Worm (Caenorhabditis elegans): ENCODE measurements around the gene dpy-3.

Gene dpy-3

DNA sequence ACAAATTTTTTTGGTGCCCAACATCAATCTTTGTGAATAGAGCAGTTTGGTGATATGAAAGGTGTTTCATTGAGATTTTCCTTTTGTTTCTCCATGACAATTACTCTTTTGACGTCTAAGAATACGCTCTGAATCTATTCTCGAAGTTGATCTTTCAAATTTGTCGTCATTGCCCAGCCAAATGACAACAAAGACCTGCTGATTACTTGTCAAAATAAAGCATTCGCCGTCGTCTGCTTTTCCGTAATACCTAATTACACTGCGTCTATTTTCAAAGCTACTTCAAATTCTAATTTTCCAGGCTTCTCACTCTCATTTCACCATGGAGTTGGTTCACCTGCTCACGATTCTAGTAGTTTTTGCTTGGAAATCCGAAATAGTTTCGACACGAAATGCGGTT, 40.1 kb downstream of the dpy-3 start, which contains the start of gene F53B1.3:
Gene F53B1.3, plus strand, starts transcription at position 301 of the 400 bp plus-strand sequence.
- TF ChIP-seq T22C8.4 (GFP tag; IDR thresholded peaks at IDR 0.05) (no peak), med-1 (GFP tag; optimal IDR thresholded peaks at IDR 0.05; ENCODE audit: insufficient read depth) (no peak), tab-1 (GFP tag; IDR thresholded peaks at IDR 0.05) (no peak), ztf-29 (GFP tag; IDR thresholded peaks at IDR 0.05) (no peak), ref-1 (GFP tag; conservative IDR thresholded peaks at IDR 0.05) (no peak), cog-1 (tag; optimal IDR thresholded peaks at IDR 0.05) (no peak), ztf-23 (GFP tag; IDR thresholded peaks at IDR 0.05) (no peak), klf-2 (GFP tag; conservative IDR thresholded peaks at IDR 0.05) (no peak), flt-1 (GFP tag; IDR thresholded peaks at IDR 0.05) (no peak)

ce11 chrX:2099002-2099401, 46.4 kb downstream of the dpy-3 start:
- TF ChIP-seq klf-2 (GFP tag; conservative IDR thresholded peaks at IDR 0.05) (no peak), ztf-23 (GFP tag; IDR thresholded peaks at IDR 0.05) (no peak), T22C8.4 (GFP tag; IDR thresholded peaks at IDR 0.05) (no peak), ref-1 (GFP tag; conservative IDR thresholded peaks at IDR 0.05) (no peak), ztf-29 (GFP tag; IDR thresholded peaks at IDR 0.05) (no peak), cog-1 (tag; optimal IDR thresholded peaks at IDR 0.05) (no peak), tab-1 (GFP tag; IDR thresholded peaks at IDR 0.05) (no peak), med-1 (GFP tag; optimal IDR thresholded peaks at IDR 0.05; ENCODE audit: insufficient read depth) (no peak), flt-1 (GFP tag; IDR thresholded peaks at IDR 0.05) (no peak)

DNA sequence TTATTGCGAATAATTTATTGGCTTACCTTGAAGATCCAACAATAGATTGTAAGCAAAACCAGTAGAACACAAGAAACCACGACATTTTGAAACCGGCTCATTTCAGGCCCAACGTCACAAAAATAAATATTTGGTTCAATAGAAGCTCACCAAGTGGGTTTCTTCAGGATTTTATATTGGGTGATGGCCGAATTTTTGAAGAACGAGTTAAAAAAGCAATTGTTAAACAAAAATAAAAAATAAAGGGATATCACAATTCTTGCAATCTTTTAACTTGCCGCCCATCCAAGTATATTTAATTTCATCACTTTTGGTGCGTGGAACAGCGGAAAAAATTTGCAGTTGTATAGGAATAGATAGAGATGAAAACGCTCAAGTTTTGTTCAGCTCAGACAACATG, 48.6 kb downstream of the dpy-3 start, which contains the start of gene T21D9.2:
Gene T21D9.2, minus strand, starts transcription at position 101 of the 400 bp plus-strand sequence.
- no peak for TF ChIP-seq T22C8.4 (GFP tag; IDR thresholded peaks at IDR 0.05)
- TF ChIP-seq cog-1 (tag; optimal IDR thresholded peaks at IDR 0.05): no peak
- TF ChIP-seq flt-1 (GFP tag; IDR thresholded peaks at IDR 0.05): no peak
